Worm (Caenorhabditis elegans) whole organism, late embryonic: Measurements from ENCODE around the gene unc-31.

ENCODE experiments used
- T23F11.4 ChIP-seq: fragments of 200-800 bp; sonication (Bioruptor generic); optimal IDR thresholded peaks from 2 replicates; lab custom pipeline; 2018; ENCODE audit warnings: mild to moderate bottlenecking, missing genetic modification characterization, missing compliant biosample characterization
- ama-1 ChIP-seq: fragments of 150-350 bp; optimal IDR thresholded peaks from 2 replicates; lab custom pipeline; 2014
- ceh-14 ChIP-seq: sonication (generic microtip); optimal IDR thresholded peaks from 2 replicates; lab custom pipeline; 2016; ENCODE audit warnings: missing genotype, missing genetic modification characterization, missing compliant biosample characterization
- ceh-18 ChIP-seq: sonication (generic microtip); optimal IDR thresholded peaks from 2 replicates; lab custom pipeline; 2016; ENCODE audit warnings: missing genetic modification characterization, missing compliant biosample characterization
- ceh-2 ChIP-seq: sonication (generic microtip); optimal IDR thresholded peaks from 2 replicates; lab custom pipeline; 2016; ENCODE audit warnings: missing genotype, missing genetic modification characterization, missing compliant biosample characterization
- ceh-22 ChIP-seq: sonication (generic microtip); optimal IDR thresholded peaks from 2 replicates; lab custom pipeline; 2017; ENCODE audit warnings: missing biosample characterization, missing genetic modification characterization
- ceh-24 ChIP-seq: sonication (generic microtip); optimal IDR thresholded peaks from 2 replicates; lab custom pipeline; 2016; ENCODE audit warnings: mild to moderate bottlenecking, missing genetic modification characterization, missing compliant biosample characterization
- ceh-30 ChIP-seq: fragments of 150-350 bp; optimal IDR thresholded peaks from 2 replicates; lab custom pipeline; 2014; ENCODE audit warnings: missing biosample characterization, missing genetic modification characterization
- ceh-45 ChIP-seq: fragments of 200-800 bp; sonication (Bioruptor generic); IDR thresholded peaks from 2 replicates; pipeline ENCODE4 v1.3.6; 2022; ENCODE audit warnings: missing genetic modification reagents, missing genetic modification characterization, missing compliant biosample characterization
- ceh-6 ChIP-seq: fragments of 200-800 bp; sonication (Bioruptor generic); optimal IDR thresholded peaks from 2 replicates; lab custom pipeline; 2018; ENCODE audit warnings: mild to moderate bottlenecking, missing genetic modification characterization, missing compliant biosample characterization
- dmd-4 ChIP-seq: sonication (generic microtip); optimal IDR thresholded peaks from 2 replicates; lab custom pipeline; 2016; ENCODE audit warnings: borderline replicate concordance, missing genetic modification characterization, missing compliant biosample characterization
- elt-2 ChIP-seq: sonication (generic microtip); optimal IDR thresholded peaks from 2 replicates; lab custom pipeline; 2016; ENCODE audit warnings: missing genetic modification reagents, missing genetic modification characterization, missing compliant biosample characterization
- elt-4 ChIP-seq: sonication (generic microtip); optimal IDR thresholded peaks from 2 replicates; lab custom pipeline; 2016; ENCODE audit warnings: missing genetic modification characterization, missing compliant biosample characterization
- ets-4 ChIP-seq: sonication (generic microtip); optimal IDR thresholded peaks from 2 replicates; lab custom pipeline; 2016; ENCODE audit warnings: missing genetic modification characterization, missing compliant biosample characterization
- fax-1 ChIP-seq: sonication (generic microtip); optimal IDR thresholded peaks from 2 replicates; lab custom pipeline; 2016; ENCODE audit warnings: missing genotype, missing genetic modification characterization, missing compliant biosample characterization
- fkh-10 ChIP-seq: fragments of 150-350 bp; optimal IDR thresholded peaks from 2 replicates; lab custom pipeline; 2014; ENCODE audit warnings: missing biosample characterization, missing genetic modification reagents, missing genetic modification characterization
- fkh-6 ChIP-seq: sonication (generic microtip); optimal IDR thresholded peaks from 2 replicates; lab custom pipeline; 2016; ENCODE audit warnings: missing genetic modification characterization, missing compliant biosample characterization
- gmeb-2 ChIP-seq: sonication (generic microtip); optimal IDR thresholded peaks from 2 replicates; lab custom pipeline; 2016; ENCODE audit warnings: missing genetic modification characterization, inconsistent platforms, missing compliant biosample characterization
- hlh-30 ChIP-seq: sonication (generic microtip); optimal IDR thresholded peaks from 2 replicates; lab custom pipeline; 2017; ENCODE audit warnings: antibody characterized with exemption, missing genetic modification characterization, missing compliant biosample characterization; ENCODE audit not compliant: insufficient read depth
- hlh-6 ChIP-seq: sonication (generic microtip); optimal IDR thresholded peaks from 2 replicates; lab custom pipeline; 2016; ENCODE audit warnings: missing genotype, missing genetic modification characterization, missing compliant biosample characterization
- madf-2 ChIP-seq: sonication (generic microtip); optimal IDR thresholded peaks from 2 replicates; lab custom pipeline; 2017; ENCODE audit warnings: missing genetic modification characterization, missing compliant biosample characterization
- mec-3 ChIP-seq: sonication (generic microtip); optimal IDR thresholded peaks from 2 replicates; lab custom pipeline; 2016; ENCODE audit warnings: borderline replicate concordance, missing genetic modification characterization, missing compliant biosample characterization
- nhr-11 ChIP-seq: fragments of 150-350 bp; optimal IDR thresholded peaks from 2 replicates; lab custom pipeline; 2014; ENCODE audit warnings: missing biosample characterization, missing genetic modification characterization
- npax-4 ChIP-seq: sonication (generic microtip); optimal IDR thresholded peaks from 2 replicates; lab custom pipeline; 2016; ENCODE audit warnings: missing genetic modification characterization, missing compliant biosample characterization
- odd-2 ChIP-seq: sonication (generic microtip); optimal IDR thresholded peaks from 2 replicates; lab custom pipeline; 2017; ENCODE audit warnings: antibody characterized with exemption, mild to moderate bottlenecking, missing genetic modification characterization, missing compliant biosample characterization
- pat-9 ChIP-seq: fragments of 200-800 bp; sonication (Bioruptor generic); optimal IDR thresholded peaks from 2 replicates; lab custom pipeline; 2018; ENCODE audit warnings: mild to moderate bottlenecking, missing genetic modification characterization, moderate library complexity, missing compliant biosample characterization
- pax-1 ChIP-seq: fragments of 150-350 bp; optimal IDR thresholded peaks from 2 replicates; lab custom pipeline; 2014; ENCODE audit warnings: missing biosample characterization, missing genetic modification characterization
- pha-2 ChIP-seq: sonication (generic microtip); optimal IDR thresholded peaks from 2 replicates; lab custom pipeline; 2017; ENCODE audit warnings: mild to moderate bottlenecking, missing genetic modification characterization, missing compliant biosample characterization
- pha-4 ChIP-seq: fragments of 150-350 bp; optimal IDR thresholded peaks from 2 replicates; lab custom pipeline; 2018; ENCODE audit warnings: missing biosample characterization, missing genetic modification reagents, missing genetic modification characterization
- ref-2 ChIP-seq: sonication (generic microtip); optimal IDR thresholded peaks from 2 replicates; lab custom pipeline; 2016; ENCODE audit warnings: missing genetic modification characterization, missing compliant biosample characterization
- sox-2 ChIP-seq: fragments of 200-800 bp; sonication (Bioruptor generic); IDR thresholded peaks from 2 replicates; pipeline ENCODE4 v1.3.6; 2022; ENCODE audit warnings: missing genetic modification reagents, missing genetic modification characterization, missing compliant biosample characterization
- sox-4 ChIP-seq: sonication (generic microtip); optimal IDR thresholded peaks from 2 replicates; lab custom pipeline; 2017; ENCODE audit warnings: mild to moderate bottlenecking, missing genetic modification characterization, inconsistent platforms, missing compliant biosample characterization
- syd-9 ChIP-seq: sonication (generic microtip); optimal IDR thresholded peaks from 2 replicates; lab custom pipeline; 2016; ENCODE audit warnings: mild to moderate bottlenecking, missing genetic modification characterization, moderate library complexity, missing compliant biosample characterization
- tbx-7 ChIP-seq: sonication (generic microtip); optimal IDR thresholded peaks from 2 replicates; lab custom pipeline; 2016; ENCODE audit warnings: missing genotype, missing genetic modification characterization, missing compliant biosample characterization
- unc-3 ChIP-seq, 2 experiments: fragments of 200-800 bp in 1 of 2; sonication (Bioruptor generic) in 1 of 2; sonication (generic microtip) in 1 of 2; conservative IDR thresholded peaks in 1 of 2; optimal IDR thresholded peaks in 1 of 2; 2 replicates each; pipeline versions ENCODE4 v1.3.6 to Lab custom; 2016 to 2022; ENCODE audit warnings: missing compliant biosample characterization in 2 of 2, missing genetic modification characterization in 2 of 2, missing genetic modification reagents in 1 of 2
- unc-42 ChIP-seq: sonication (generic microtip); optimal IDR thresholded peaks from 2 replicates; lab custom pipeline; 2016; ENCODE audit warnings: missing genotype, missing genetic modification characterization, missing compliant biosample characterization
- unc-55 ChIP-seq: sonication (generic microtip); optimal IDR thresholded peaks from 2 replicates; lab custom pipeline; 2017; ENCODE audit warnings: missing biosample characterization, missing genetic modification reagents, missing genetic modification characterization
- zip-5 ChIP-seq: sonication (generic microtip); optimal IDR thresholded peaks from 2 replicates; lab custom pipeline; 2016; ENCODE audit warnings: missing genetic modification characterization, missing compliant biosample characterization
- ztf-16 ChIP-seq: sonication (generic microtip); optimal IDR thresholded peaks from 2 replicates; lab custom pipeline; 2017; ENCODE audit warnings: missing genetic modification characterization, missing compliant biosample characterization

unc-31 gene

ce11 chrIV:12725228-12725627 lies 48.4 kb upstream of the unc-31 start:
- TF ChIP-seq odd-2 (tag; lab: Kevin White, UChicago), result no peak
- no peak for TF ChIP-seq ceh-2 (tag; lab: Kevin White, UChicago)
- TF ChIP-seq unc-55 (GFP tag; lab: Kevin White, UChicago), result no peak
- no peak for TF ChIP-seq pha-4 (tag; lab: Kevin White, UChicago)

- TF ChIP-seq elt-2 (tag; lab: Kevin White, UChicago) (no peak), gmeb-2 (tag; lab: Kevin White, UChicago) (no peak)
Measured at ce11 chrIV:12725925-12726324, 47.7 kb upstream of the unc-31 start.

ce11 chrIV:12728162-12728561 lies 45.5 kb upstream of the unc-31 start:
- TF ChIP-seq sox-2 (GFP tag; lab: Robert Waterston, UW), result no peak
- TF ChIP-seq elt-2 (tag; lab: Kevin White, UChicago), result peak; percentile 65

ce11 chrIV:12741438-12741837 lies 32.2 kb upstream of the unc-31 start, which contains the start of gene T23F6.5:
T23F6.5 (minus strand) TSS chrIV:12741538.
- TF ChIP-seq hlh-30 (tag; lab: Kevin White, UChicago) (no peak), hlh-6 (tag; lab: Kevin White, UChicago) (no peak), pha-4 (tag; lab: Kevin White, UChicago) (no peak), fkh-6 (tag; lab: Kevin White, UChicago) (no peak), tbx-7 (tag; lab: Kevin White, UChicago) (no peak), fkh-10 (GFP tag; lab: Kevin White, UChicago) (no peak), pat-9 (tag; lab: Kevin White, UChicago) (no peak), dmd-4 (tag; lab: Kevin White, UChicago) (no peak), unc-42 (no peak), ceh-45 (GFP tag; lab: Robert Waterston, UW) (no peak), mec-3 (tag; lab: Kevin White, UChicago) (no peak)

ce11 chrIV:12743680-12744079 lies 30.0 kb upstream of the unc-31 start:
- no peak for TF ChIP-seq pax-1

- no peak for TF ChIP-seq ceh-14 (tag; lab: Kevin White, UChicago)
- TF ChIP-seq npax-4 (tag; lab: Kevin White, UChicago), result no peak
- TF ChIP-seq ztf-16 (tag; lab: Kevin White, UChicago), result no peak
- no peak for TF ChIP-seq nhr-11 (tag; lab: Kevin White, UChicago)
- no peak for TF ChIP-seq ceh-18
- no peak for TF ChIP-seq ceh-22
- no peak for TF ChIP-seq dmd-4 (tag; lab: Kevin White, UChicago)
- no peak for TF ChIP-seq ref-2 (tag; lab: Kevin White, UChicago)
- TF ChIP-seq pax-1, result no peak
- TF ChIP-seq, all 69 proteins: peak for 0
Measured at ce11 chrIV:12744713-12745112, 29.0 kb upstream of the unc-31 start, which contains the start of gene C36H8.1. C36H8.1 (minus strand) TSS chrIV:12744813.

ce11 chrIV:12746284-12746683 lies 27.4 kb upstream of the unc-31 start, which contains the start of gene inx-6:
inx-6 (plus strand) TSS chrIV:12746584.
- no peak for TF ChIP-seq ceh-30 (tag; lab: Kevin White, UChicago)
- TF ChIP-seq ama-1 (lab: Kevin White, UChicago), result no peak
- TF ChIP-seq fax-1, result no peak
- TF ChIP-seq unc-42, result no peak
- TF ChIP-seq ceh-2 (tag; lab: Kevin White, UChicago), result no peak
- no peak for TF ChIP-seq odd-2 (tag; lab: Kevin White, UChicago)
- TF ChIP-seq ets-4 (tag; lab: Kevin White, UChicago), result no peak
- no peak for TF ChIP-seq syd-9 (tag; lab: Kevin White, UChicago)
- TF ChIP-seq pha-2 (tag; lab: Kevin White, UChicago), result no peak
- TF ChIP-seq unc-3 (GFP tag; conservative IDR thresholded peaks at IDR 0.05; lab: Robert Waterston, UW), result no peak
- no peak for TF ChIP-seq unc-3 (tag; optimal IDR thresholded peaks at IDR 0.05; lab: Kevin White, UChicago)
- no peak for TF ChIP-seq ceh-24
- TF ChIP-seq sox-4 (tag; lab: Kevin White, UChicago), result no peak
- TF ChIP-seq zip-5, result no peak
- no peak for TF ChIP-seq elt-4 (tag; lab: Kevin White, UChicago)
- TF ChIP-seq T23F11.4 (GFP tag; lab: Kevin White, UChicago), result no peak
- TF ChIP-seq pha-4 (tag; lab: Kevin White, UChicago), result no peak
- TF ChIP-seq madf-2 (tag; lab: Kevin White, UChicago), result no peak
- no peak for TF ChIP-seq ceh-6 (GFP tag; lab: Kevin White, UChicago)
